Fruit fly (Drosophila melanogaster) whole organism, embryonic: ENCODE results near the gene CG17376.

Experiments used
- Abd-B ChIP-seq: fragments of 200-800 bp; sonication (Bioruptor generic); optimal IDR thresholded peaks from 2 replicates; lab custom pipeline; 2018; ENCODE audit warnings: missing biosample characterization, mild to moderate bottlenecking, missing genetic modification characterization, moderate library complexity
- Adf1 ChIP-seq: fragments of 200-800 bp; sonication (Bioruptor generic); IDR thresholded peaks from 2 replicates; pipeline ENCODE4 v1.3.6; 2022; ENCODE audit warnings: missing biosample characterization, missing genetic modification characterization
- CG11085 ChIP-seq: fragments of 200-800 bp; sonication (Bioruptor generic); IDR thresholded peaks from 2 replicates; pipeline ENCODE4 v1.3.6; 2022; ENCODE audit warnings: missing biosample characterization, missing genetic modification characterization
- CG11696 ChIP-seq: fragments of 200-800 bp; sonication (Bioruptor generic); IDR thresholded peaks from 2 replicates; pipeline ENCODE4 v1.3.6; 2022; ENCODE audit warnings: missing biosample characterization, missing genetic modification characterization
- CG13775 ChIP-seq: fragments of 200-800 bp; sonication (Bioruptor generic); optimal IDR thresholded peaks from 3 replicates; lab custom pipeline; 2017; ENCODE audit warnings: missing biosample characterization, mild to moderate bottlenecking, missing genetic modification characterization
- CG14860 ChIP-seq: fragments of 200-800 bp; sonication (Bioruptor generic); IDR thresholded peaks from 3 replicates; pipeline ENCODE4 v1.3.6; 2022; ENCODE audit warnings: missing biosample characterization, missing genetic modification characterization; ENCODE audit not compliant: partially characterized antibody
- CG15696 ChIP-seq: fragments of 200-800 bp; sonication (Bioruptor generic); optimal IDR thresholded peaks from 2 replicates; lab custom pipeline; 2019; ENCODE audit warnings: missing biosample characterization, mild to moderate bottlenecking, missing genetic modification characterization, moderate library complexity
- CG16815 ChIP-seq: fragments of 200-800 bp; sonication (Bioruptor generic); optimal IDR thresholded peaks from 3 replicates; lab custom pipeline; 2017; ENCODE audit warnings: missing biosample characterization, mild to moderate bottlenecking, missing genetic modification characterization
- CG17361 ChIP-seq: fragments of 200-800 bp; sonication (Bioruptor generic); IDR thresholded peaks from 3 replicates; pipeline ENCODE4 v1.3.6; 2022; ENCODE audit warnings: missing biosample characterization, missing genetic modification characterization
- CG18764 ChIP-seq: fragments of 200-800 bp; sonication (Bioruptor generic); optimal IDR thresholded peaks from 3 replicates; lab custom pipeline; 2016; ENCODE audit warnings: missing biosample characterization, missing genetic modification characterization
- CG31224 ChIP-seq: fragments of 200-800 bp; sonication (Bioruptor generic); IDR thresholded peaks from 2 replicates; pipeline ENCODE4 v1.3.6; 2022; ENCODE audit warnings: missing biosample characterization, missing genetic modification characterization
- CG32772 ChIP-seq: fragments of 200-800 bp; sonication (Bioruptor generic); IDR thresholded peaks from 2 replicates; pipeline ENCODE4 v1.3.6; 2022; ENCODE audit warnings: missing biosample characterization, missing genetic modification characterization
- CG33557 ChIP-seq: fragments of 200-800 bp; sonication (Bioruptor generic); optimal IDR thresholded peaks from 2 replicates; lab custom pipeline; 2019; ENCODE audit warnings: missing biosample characterization, mild to moderate bottlenecking, missing genetic modification characterization, moderate library complexity
- CG3995 ChIP-seq: fragments of 200-800 bp; sonication (Bioruptor generic); optimal IDR thresholded peaks from 3 replicates; lab custom pipeline; 2016; ENCODE audit warnings: missing biosample characterization, missing genetic modification characterization
- CG43689 ChIP-seq: fragments of 200-800 bp; sonication (Bioruptor generic); IDR thresholded peaks from 2 replicates; pipeline ENCODE4 v1.3.6; 2022; ENCODE audit warnings: missing biosample characterization, missing genetic modification characterization
- CG6689 ChIP-seq: fragments of 200-800 bp; sonication (Bioruptor generic); IDR thresholded peaks from 2 replicates; pipeline ENCODE4 v1.3.6; 2022; ENCODE audit warnings: missing biosample characterization, missing genetic modification characterization
- CG7271 ChIP-seq: fragments of 200-800 bp; sonication (Bioruptor generic); optimal IDR thresholded peaks from 2 replicates; lab custom pipeline; 2018; ENCODE audit warnings: missing biosample characterization, mild to moderate bottlenecking, missing genetic modification characterization, moderate library complexity
- CG8359 ChIP-seq: fragments of 200-800 bp; sonication (Bioruptor generic); optimal IDR thresholded peaks from 2 replicates; lab custom pipeline; 2017; ENCODE audit warnings: missing biosample characterization, mild to moderate bottlenecking, missing genetic modification characterization, borderline replicate concordance
- CG9437 ChIP-seq: fragments of 200-800 bp; sonication (Bioruptor generic); optimal IDR thresholded peaks from 2 replicates; lab custom pipeline; 2018; ENCODE audit warnings: missing biosample characterization, mild to moderate bottlenecking, missing genetic modification characterization
- CG9727 ChIP-seq: fragments of 200-800 bp; sonication (Bioruptor generic); optimal IDR thresholded peaks from 3 replicates; lab custom pipeline; 2017; ENCODE audit warnings: missing biosample characterization, mild to moderate bottlenecking, missing genetic modification characterization
- Camta ChIP-seq: fragments of 200-800 bp; sonication (Bioruptor generic); optimal IDR thresholded peaks from 2 replicates; lab custom pipeline; 2016; ENCODE audit warnings: missing biosample characterization, missing genetic modification characterization
- D19A ChIP-seq: fragments of 200-800 bp; optimal IDR thresholded peaks from 3 replicates; lab custom pipeline; 2019; ENCODE audit warnings: missing biosample characterization, mild to moderate bottlenecking, missing genetic modification characterization, moderate library complexity
- Deaf1 ChIP-seq: fragments of 200-800 bp; optimal IDR thresholded peaks from 3 replicates; lab custom pipeline; 2019; ENCODE audit warnings: missing biosample characterization, mild to moderate bottlenecking, missing genetic modification characterization, moderate library complexity
- Gug ChIP-seq: fragments of 200-800 bp; sonication (Bioruptor generic); IDR thresholded peaks from 4 replicates; pipeline ENCODE4 v1.3.6; 2022; ENCODE audit warnings: missing biosample characterization, missing genetic modification characterization
- Hmr ChIP-seq: fragments of 200-800 bp; sonication (Bioruptor generic); optimal IDR thresholded peaks from 3 replicates; lab custom pipeline; 2017; ENCODE audit warnings: mild to moderate bottlenecking, missing biosample characterization, missing genetic modification reagents, missing genetic modification characterization
- Lpt ChIP-seq: fragments of >200 bp; optimal IDR thresholded peaks from 2 replicates; lab custom pipeline; 2018; ENCODE audit warnings: missing biosample characterization, missing genetic modification characterization
- Nf-YA ChIP-seq: fragments of 200-800 bp; sonication (Bioruptor generic); IDR thresholded peaks from 2 replicates; pipeline ENCODE4 v1.3.6; 2022; ENCODE audit warnings: missing biosample characterization, missing genetic modification characterization
- Nf-YC ChIP-seq: fragments of 200-800 bp; optimal IDR thresholded peaks from 3 replicates; lab custom pipeline; 2019; ENCODE audit warnings: missing biosample characterization, mild to moderate bottlenecking, missing genetic modification characterization, moderate library complexity
- Oli ChIP-seq: fragments of 200-800 bp; sonication (Bioruptor generic); optimal IDR thresholded peaks from 2 replicates; lab custom pipeline; 2018; ENCODE audit warnings: missing biosample characterization, mild to moderate bottlenecking, missing genetic modification characterization, moderate library complexity
- Pdp1 ChIP-seq, 2 experiments: fragments of 200-800 bp; sonication (Bioruptor generic); optimal IDR thresholded peaks; 3 replicates each; lab custom pipeline; 2016; ENCODE audit warnings: missing biosample characterization in 2 of 2, missing genetic modification characterization in 2 of 2, mild to moderate bottlenecking in 1 of 2, moderate library complexity in 1 of 2
- Rx ChIP-seq: fragments of 200-800 bp; sonication (Bioruptor generic); IDR thresholded peaks from 2 replicates; pipeline ENCODE4 v1.3.6; 2022; ENCODE audit warnings: missing biosample characterization, missing genetic modification characterization
- Sry-δ ChIP-seq: fragments of 200-800 bp; sonication (Bioruptor generic); optimal IDR thresholded peaks from 2 replicates; lab custom pipeline; 2016; ENCODE audit warnings: missing biosample characterization, missing genetic modification characterization
- Usf ChIP-seq: fragments of 200-800 bp; sonication (Bioruptor generic); optimal IDR thresholded peaks from 2 replicates; lab custom pipeline; 2017; ENCODE audit warnings: missing genotype, missing biosample characterization, missing genetic modification characterization
- abd-A ChIP-seq: fragments of 200-800 bp; sonication (Bioruptor generic); optimal IDR thresholded peaks from 3 replicates; lab custom pipeline; 2019; ENCODE audit warnings: missing biosample characterization, mild to moderate bottlenecking, missing genetic modification characterization, moderate library complexity
- ac ChIP-seq: fragments of 200-800 bp; sonication (Bioruptor generic); optimal IDR thresholded peaks from 3 replicates; lab custom pipeline; 2017; ENCODE audit warnings: missing biosample characterization, mild to moderate bottlenecking, missing genetic modification characterization
- br ChIP-seq: fragments of >200 bp; optimal IDR thresholded peaks from 2 replicates; lab custom pipeline; 2017
- chif ChIP-seq, 2 experiments: fragments of 200-800 bp; sonication (Bioruptor generic); optimal IDR thresholded peaks; 3 replicates each; lab custom pipeline; 2016; ENCODE audit warnings: missing biosample characterization in 2 of 2, missing genetic modification characterization in 2 of 2
- ci ChIP-seq: fragments of 200-800 bp; sonication (Bioruptor generic); IDR thresholded peaks from 3 replicates; pipeline ENCODE4 v1.3.6; 2022; ENCODE audit warnings: missing biosample characterization, missing genetic modification characterization
- crp ChIP-seq, 2 experiments: fragments of 200-800 bp; sonication (Bioruptor generic); optimal IDR thresholded peaks; 2 replicates in 1 of 2; 3 replicates in 1 of 2; lab custom pipeline; 2017; ENCODE audit warnings: missing biosample characterization in 2 of 2, missing genetic modification characterization in 2 of 2, mild to moderate bottlenecking in 1 of 2, moderate library complexity in 1 of 2
- dmrt11E ChIP-seq: fragments of 200-800 bp; sonication (Bioruptor generic); optimal IDR thresholded peaks from 3 replicates; lab custom pipeline; 2018; ENCODE audit warnings: missing biosample characterization, mild to moderate bottlenecking, missing genetic modification characterization, moderate library complexity
- ewg ChIP-seq: fragments of 200-800 bp; sonication (Bioruptor generic); optimal IDR thresholded peaks from 3 replicates; lab custom pipeline; 2017; ENCODE audit warnings: mild to moderate bottlenecking, missing biosample characterization, missing genetic modification reagents, missing genetic modification characterization
- gem ChIP-seq: fragments of 200-800 bp; sonication (Bioruptor generic); optimal IDR thresholded peaks from 2 replicates; lab custom pipeline; 2019; ENCODE audit warnings: missing biosample characterization, mild to moderate bottlenecking, missing genetic modification characterization, moderate library complexity
- hth ChIP-seq: fragments of >200 bp; optimal IDR thresholded peaks from 2 replicates; lab custom pipeline; 2017; ENCODE audit warnings: inconsistent platforms
- ind ChIP-seq: fragments of 200-800 bp; sonication (Bioruptor generic); optimal IDR thresholded peaks from 3 replicates; lab custom pipeline; 2016; ENCODE audit warnings: missing biosample characterization, missing genetic modification characterization
- nau ChIP-seq: fragments of 200-800 bp; sonication (Bioruptor generic); optimal IDR thresholded peaks from 3 replicates; lab custom pipeline; 2017; ENCODE audit warnings: missing biosample characterization, mild to moderate bottlenecking, missing genetic modification characterization, missing genetic modification reagents
- onecut ChIP-seq: fragments of 200-800 bp; sonication (Bioruptor generic); IDR thresholded peaks from 2 replicates; pipeline ENCODE4 v1.3.6; 2022; ENCODE audit warnings: missing biosample characterization, missing genetic modification characterization
- pita ChIP-seq: fragments of 200-800 bp; sonication (Bioruptor generic); optimal IDR thresholded peaks from 2 replicates; lab custom pipeline; 2017; ENCODE audit warnings: missing biosample characterization, mild to moderate bottlenecking, missing genetic modification characterization
- pros ChIP-seq: fragments of 200-800 bp; sonication (Bioruptor generic); optimal IDR thresholded peaks from 3 replicates; lab custom pipeline; 2019; ENCODE audit warnings: missing biosample characterization, mild to moderate bottlenecking, missing genetic modification characterization, moderate library complexity
- sd ChIP-seq: fragments of 200-800 bp; sonication (Bioruptor generic); optimal IDR thresholded peaks from 3 replicates; lab custom pipeline; 2018; ENCODE audit warnings: missing biosample characterization, mild to moderate bottlenecking, missing genetic modification characterization, moderate library complexity
- unpg ChIP-seq: fragments of 200-800 bp; sonication (Bioruptor generic); optimal IDR thresholded peaks from 3 replicates; lab custom pipeline; 2018; ENCODE audit warnings: missing biosample characterization, mild to moderate bottlenecking, missing genetic modification characterization, moderate library complexity
- wdn ChIP-seq: fragments of 200-800 bp; sonication (Bioruptor generic); IDR thresholded peaks from 2 replicates; pipeline ENCODE4 v1.3.6; 2022; ENCODE audit warnings: missing biosample characterization, missing genetic modification characterization

The CG17376 gene

DNA sequence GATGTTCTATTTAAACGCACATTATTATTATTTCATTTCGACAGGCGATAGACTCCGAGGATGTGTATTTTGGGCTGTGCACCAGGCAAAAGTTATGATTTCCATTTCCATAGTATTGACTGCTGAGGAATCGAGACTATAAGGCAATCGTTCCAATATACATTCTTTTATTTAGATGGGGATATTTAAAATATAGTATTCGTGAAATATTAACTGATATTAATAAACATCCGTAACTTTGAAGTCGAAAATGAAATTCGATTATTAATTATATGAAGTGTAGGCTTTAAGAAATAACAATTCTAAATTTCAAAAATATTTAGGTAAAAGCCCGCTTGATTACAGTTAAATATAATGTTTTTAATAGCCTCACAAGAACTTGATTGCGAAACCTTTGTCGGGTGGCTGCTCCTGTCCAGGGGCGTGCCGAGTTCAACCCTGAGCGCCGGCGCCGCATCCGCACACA lies 29.6 kb upstream of the CG17376 start:
- peak; percentile 1 to 21 for TF ChIP-seq Pdp1 (GFP tag; optimal IDR thresholded peaks at IDR 0.05; lab: Kevin White, UChicago)
- TF ChIP-seq CG7271 (tag; lab: Kevin White, UChicago) = no peak
- peak; percentile 44 for TF ChIP-seq onecut (GFP tag; lab: Robert Waterston, UW)
- peak; percentile 7 for TF ChIP-seq ind (GFP tag; lab: Kevin White, UChicago)
- peak; percentile 30 for TF ChIP-seq Nf-YC (tag; lab: Kevin White, UChicago)
- no peak for TF ChIP-seq wdn
- TF ChIP-seq crp (GFP tag; optimal IDR thresholded peaks at IDR 0.05; lab: Kevin White, UChicago) = peak in 1 of 2 experiments; percentile 19
- no peak for TF ChIP-seq CG14860
- TF ChIP-seq dmrt11E (tag; lab: Kevin White, UChicago) = peak; percentile 85
- no peak for TF ChIP-seq CG43689 (GFP tag; lab: Robert Waterston, UW)
- no peak for TF ChIP-seq nau
- TF ChIP-seq unpg (GFP tag; lab: Kevin White, UChicago) = peak; percentile 26
- peak; percentile 33; the same call in 1 of the 3 replicates for TF ChIP-seq ci (GFP tag; lab: Robert Waterston, UW)
- no peak for TF ChIP-seq Camta (GFP tag; lab: Kevin White, UChicago)
- peak; percentile 41 for TF ChIP-seq ewg (GFP tag; lab: Kevin White, UChicago)
- TF ChIP-seq CG33557 (GFP tag; lab: Kevin White, UChicago) = peak; percentile 78
- peak; percentile 17 for TF ChIP-seq Abd-B (GFP tag; lab: Kevin White, UChicago)
- TF ChIP-seq CG11085 (GFP tag; lab: Robert Waterston, UW) = no peak
- no peak for TF ChIP-seq abd-A (tag; lab: Kevin White, UChicago)
- peak; percentile 56 for TF ChIP-seq Hmr (GFP tag; lab: Kevin White, UChicago)
- TF ChIP-seq Sry-δ = no peak
- no peak for TF ChIP-seq br (lab: Kevin White, UChicago)
- TF ChIP-seq Rx (GFP tag; lab: Robert Waterston, UW) = no peak
- TF ChIP-seq CG15696 (tag; lab: Kevin White, UChicago) = peak; percentile 87
- no peak for TF ChIP-seq CG11696 (GFP tag; lab: Robert Waterston, UW)
- peak; percentile 76 for TF ChIP-seq D19A (tag; lab: Kevin White, UChicago)
- no peak for TF ChIP-seq Gug (GFP tag; lab: Robert Waterston, UW)
- TF ChIP-seq CG32772 (GFP tag; lab: Robert Waterston, UW) = peak; percentile 30; the same call in 1 of the 2 replicates
- TF ChIP-seq ac (GFP tag; lab: Kevin White, UChicago) = peak; percentile 52
- TF ChIP-seq CG16815 (GFP tag; lab: Kevin White, UChicago) = peak; percentile 34
- peak in 1 of 2 experiments; percentile 9 for TF ChIP-seq chif (GFP tag; optimal IDR thresholded peaks at IDR 0.05; lab: Kevin White, UChicago)
- TF ChIP-seq gem (tag; lab: Kevin White, UChicago) = peak; percentile 77
- no peak for TF ChIP-seq CG31224 (GFP tag; lab: Robert Waterston, UW)
- TF ChIP-seq CG18764 (GFP tag; lab: Kevin White, UChicago) = no peak
- TF ChIP-seq Nf-YA (GFP tag; lab: Robert Waterston, UW) = no peak
- TF ChIP-seq CG17361 = peak; percentile 86
- peak; percentile 5 for TF ChIP-seq CG8359
- no peak for TF ChIP-seq pita (GFP tag; lab: Kevin White, UChicago)
- TF ChIP-seq Lpt (GFP tag; lab: Kevin White, UChicago) = no peak
- TF ChIP-seq Adf1 (GFP tag; lab: Robert Waterston, UW) = no peak
- TF ChIP-seq pros (GFP tag; lab: Kevin White, UChicago) = no peak
- peak; percentile 61 for TF ChIP-seq Oli
- peak; percentile 62 for TF ChIP-seq CG13775
- peak; percentile 61 for TF ChIP-seq CG6689 (GFP tag; lab: Robert Waterston, UW)
- TF ChIP-seq Usf (GFP tag; lab: Kevin White, UChicago) = peak; percentile 16
- TF ChIP-seq CG9727 = peak; percentile 89
- peak; percentile 34 for TF ChIP-seq Deaf1 (tag; lab: Kevin White, UChicago)
- no peak for TF ChIP-seq hth (lab: Kevin White, UChicago)
- TF ChIP-seq CG3995 (GFP tag; lab: Kevin White, UChicago) = no peak
- peak; percentile 53 for TF ChIP-seq CG9437 (GFP tag; lab: Kevin White, UChicago)
- TF ChIP-seq sd (tag; lab: Kevin White, UChicago) = no peak
